Fruit fly (Drosophila melanogaster) whole organism, embryonic: ENCODE data around the gene fan.

Experiments
- Antp ChIP-seq: fragments of 200-800 bp; sonication (Bioruptor generic); optimal IDR thresholded peaks from 3 replicates; lab custom pipeline; 2016; ENCODE audit warnings: missing biosample characterization, missing genetic modification characterization
- BEAF-32 ChIP-seq: fragments of 200-800 bp; sonication (Bioruptor generic); optimal IDR thresholded peaks from 3 replicates; lab custom pipeline; 2017; ENCODE audit warnings: missing biosample characterization, missing genetic modification characterization, mild to moderate bottlenecking, moderate library complexity, missing genetic modification reagents
- Blimp-1 ChIP-seq: fragments of 200-800 bp; sonication (Bioruptor generic); optimal IDR thresholded peaks from 3 replicates; lab custom pipeline; 2018; ENCODE audit warnings: missing biosample characterization, missing genetic modification characterization, mild to moderate bottlenecking, moderate library complexity, missing genetic modification reagents
- CG11085 ChIP-seq: fragments of 200-800 bp; sonication (Bioruptor generic); IDR thresholded peaks from 2 replicates; pipeline ENCODE4 v1.3.6; 2022; ENCODE audit warnings: missing biosample characterization, missing genetic modification characterization
- CG11456 ChIP-seq: fragments of 200-800 bp; sonication (Bioruptor generic); IDR thresholded peaks from 3 replicates; pipeline ENCODE4 v1.3.6; 2022; ENCODE audit warnings: missing biosample characterization, missing genetic modification characterization
- CG11560 ChIP-seq: fragments of 200-800 bp; sonication (Bioruptor generic); IDR thresholded peaks from 3 replicates; pipeline ENCODE4 v1.3.6; 2022; ENCODE audit warnings: missing biosample characterization, missing genetic modification characterization
- CG1233 ChIP-seq: fragments of 200-800 bp; sonication (Bioruptor generic); optimal IDR thresholded peaks from 4 replicates; lab custom pipeline; 2018; ENCODE audit warnings: missing biosample characterization, mild to moderate bottlenecking, missing genetic modification characterization
- CG15269 ChIP-seq: fragments of 200-800 bp; sonication (Bioruptor generic); optimal IDR thresholded peaks from 2 replicates; lab custom pipeline; 2018; ENCODE audit warnings: missing biosample characterization, mild to moderate bottlenecking, missing genetic modification characterization, moderate library complexity
- CG2116 ChIP-seq: fragments of 200-800 bp; sonication (Bioruptor generic); optimal IDR thresholded peaks from 3 replicates; lab custom pipeline; 2018; ENCODE audit warnings: missing biosample characterization, mild to moderate bottlenecking, missing genetic modification characterization
- CG31388 ChIP-seq: fragments of 200-800 bp; sonication (Bioruptor generic); optimal IDR thresholded peaks from 2 replicates; lab custom pipeline; 2016; ENCODE audit warnings: missing biosample characterization, missing genetic modification characterization
- CG31441 ChIP-seq: fragments of 200-800 bp; sonication (Bioruptor generic); IDR thresholded peaks from 2 replicates; pipeline ENCODE4 v1.3.6; 2022; ENCODE audit warnings: missing biosample characterization, missing genetic modification characterization
- CG3407 ChIP-seq: fragments of 200-800 bp; sonication (Bioruptor generic); optimal IDR thresholded peaks from 2 replicates; lab custom pipeline; 2018; ENCODE audit warnings: missing biosample characterization, mild to moderate bottlenecking, missing genetic modification characterization
- CG6813 ChIP-seq: fragments of 200-800 bp; sonication (Bioruptor generic); optimal IDR thresholded peaks from 2 replicates; lab custom pipeline; 2017; ENCODE audit warnings: missing biosample characterization, missing genetic modification characterization, mild to moderate bottlenecking, moderate library complexity, missing genetic modification reagents
- CG7745 ChIP-seq: fragments of 200-800 bp; sonication (Bioruptor generic); optimal IDR thresholded peaks from 2 replicates; lab custom pipeline; 2018; ENCODE audit warnings: missing biosample characterization, mild to moderate bottlenecking, missing genetic modification characterization, moderate library complexity
- CG8290 ChIP-seq, 3 experiments: fragments of 200-800 bp; sonication (Bioruptor generic); optimal IDR thresholded peaks; 2 replicates each; lab custom pipeline; 2016 to 2019; ENCODE audit warnings: missing biosample characterization in 3 of 3, missing genetic modification characterization in 3 of 3, mild to moderate bottlenecking in 2 of 3, moderate library complexity in 1 of 3
- CG8388 ChIP-seq: fragments of 200-800 bp; sonication (Bioruptor generic); optimal IDR thresholded peaks from 2 replicates; lab custom pipeline; 2019; ENCODE audit warnings: missing biosample characterization, mild to moderate bottlenecking, missing genetic modification characterization, moderate library complexity
- Dref ChIP-seq: fragments of 200-800 bp; sonication (Bioruptor generic); IDR thresholded peaks from 2 replicates; pipeline ENCODE4 v1.3.6; 2022; ENCODE audit warnings: missing biosample characterization, missing genetic modification characterization
- Drgx ChIP-seq: fragments of 200-800 bp; sonication (Bioruptor generic); IDR thresholded peaks from 2 replicates; pipeline ENCODE4 v1.3.6; 2022; ENCODE audit warnings: missing biosample characterization, missing genetic modification characterization
- Elba2 ChIP-seq: fragments of 200-800 bp; sonication (Bioruptor generic); optimal IDR thresholded peaks from 3 replicates; lab custom pipeline; 2016; ENCODE audit warnings: missing biosample characterization, missing genetic modification characterization
- HHEX ChIP-seq: fragments of 200-800 bp; sonication (Bioruptor generic); optimal IDR thresholded peaks from 3 replicates; lab custom pipeline; 2017; ENCODE audit warnings: missing biosample characterization, mild to moderate bottlenecking, missing genetic modification characterization, missing genetic modification reagents
- Hr39 ChIP-seq: fragments of >200 bp; optimal IDR thresholded peaks from 2 replicates; lab custom pipeline; 2017
- Hsf ChIP-seq: fragments of 200-800 bp; sonication (Bioruptor generic); optimal IDR thresholded peaks from 3 replicates; lab custom pipeline; 2016; ENCODE audit warnings: missing biosample characterization, missing genetic modification characterization
- Lhr ChIP-seq: fragments of 200-800 bp; sonication (Bioruptor generic); optimal IDR thresholded peaks from 3 replicates; lab custom pipeline; 2017; ENCODE audit warnings: mild to moderate bottlenecking, missing biosample characterization, missing genetic modification reagents, missing genetic modification characterization
- Nf-YB ChIP-seq: fragments of 200-800 bp; sonication (Bioruptor generic); optimal IDR thresholded peaks from 3 replicates; lab custom pipeline; 2019; ENCODE audit warnings: missing biosample characterization, mild to moderate bottlenecking, missing genetic modification characterization, moderate library complexity
- Opbp ChIP-seq: fragments of 200-800 bp; sonication (Bioruptor generic); IDR thresholded peaks from 3 replicates; pipeline ENCODE4 v1.3.6; 2022; ENCODE audit warnings: missing biosample characterization, missing genetic modification characterization; ENCODE audit not compliant: partially characterized antibody
- Sry-β ChIP-seq: fragments of 200-800 bp; sonication (Bioruptor generic); optimal IDR thresholded peaks from 2 replicates; lab custom pipeline; 2018; ENCODE audit warnings: missing biosample characterization, mild to moderate bottlenecking, missing genetic modification characterization, moderate library complexity
- ase ChIP-seq: fragments of 200-800 bp; sonication (Bioruptor generic); IDR thresholded peaks from 3 replicates; pipeline ENCODE4 v1.3.6; 2022; ENCODE audit warnings: missing biosample characterization, missing genetic modification characterization
- bcd ChIP-seq: fragments of 200-800 bp; sonication (Bioruptor generic); optimal IDR thresholded peaks from 2 replicates; lab custom pipeline; 2017; ENCODE audit warnings: missing biosample characterization, mild to moderate bottlenecking, missing genetic modification characterization
- cad ChIP-seq: fragments of >200 bp; optimal IDR thresholded peaks from 2 replicates; lab custom pipeline; 2017; ENCODE audit warnings: missing biosample characterization, missing genetic modification characterization
- chinmo ChIP-seq: fragments of 200-800 bp; sonication (Bioruptor generic); IDR thresholded peaks from 4 replicates; pipeline ENCODE4 v1.3.6; 2022; ENCODE audit warnings: missing biosample characterization, missing genetic modification characterization; ENCODE audit not compliant: partially characterized antibody
- chn ChIP-seq: fragments of 200-800 bp; sonication (Bioruptor generic); optimal IDR thresholded peaks from 2 replicates; lab custom pipeline; 2016; ENCODE audit warnings: missing biosample characterization, missing genetic modification characterization
- corto ChIP-seq: fragments of 200-800 bp; sonication (Bioruptor generic); optimal IDR thresholded peaks from 2 replicates; lab custom pipeline; 2016; ENCODE audit warnings: missing biosample characterization, mild to moderate bottlenecking, missing genetic modification characterization, moderate library complexity
- da ChIP-seq: fragments of 200-800 bp; sonication (Bioruptor generic); optimal IDR thresholded peaks from 2 replicates; lab custom pipeline; 2016; ENCODE audit warnings: missing biosample characterization, missing genetic modification characterization
- dimm ChIP-seq: fragments of 200-800 bp; sonication (Bioruptor generic); IDR thresholded peaks from 2 replicates; pipeline ENCODE4 v1.3.6; 2022; ENCODE audit warnings: missing biosample characterization, missing genetic modification characterization
- gcm2 ChIP-seq: fragments of 200-800 bp; sonication (Bioruptor generic); optimal IDR thresholded peaks from 2 replicates; lab custom pipeline; 2016; ENCODE audit warnings: missing biosample characterization, missing genetic modification characterization
- gsb ChIP-seq: fragments of 200-800 bp; sonication (Bioruptor generic); IDR thresholded peaks from 2 replicates; pipeline ENCODE4 v1.3.6; 2022; ENCODE audit warnings: missing biosample characterization, missing genetic modification characterization
- hb ChIP-seq: fragments of 200-800 bp; sonication (Bioruptor generic); IDR thresholded peaks from 3 replicates; pipeline ENCODE4 v1.3.6; 2022; ENCODE audit warnings: missing biosample characterization, missing genetic modification characterization; ENCODE audit not compliant: partially characterized antibody
- insv ChIP-seq, 2 experiments: fragments of 200-800 bp; sonication (Bioruptor generic); optimal IDR thresholded peaks; 3 replicates each; lab custom pipeline; 2016 to 2018; ENCODE audit warnings: missing biosample characterization in 2 of 2, missing genetic modification characterization in 2 of 2
- jigr1 ChIP-seq: fragments of 200-800 bp; sonication (Bioruptor generic); IDR thresholded peaks from 3 replicates; pipeline ENCODE4 v1.3.6; 2022; ENCODE audit warnings: missing biosample characterization, missing genetic modification characterization
- kah ChIP-seq: fragments of 200-800 bp; sonication (Bioruptor generic); optimal IDR thresholded peaks from 2 replicates; lab custom pipeline; 2018; ENCODE audit warnings: missing biosample characterization, mild to moderate bottlenecking, missing genetic modification characterization
- pros ChIP-seq: fragments of 200-800 bp; sonication (Bioruptor generic); optimal IDR thresholded peaks from 3 replicates; lab custom pipeline; 2019; ENCODE audit warnings: missing biosample characterization, mild to moderate bottlenecking, missing genetic modification characterization, moderate library complexity
- salm ChIP-seq: fragments of 200-800 bp; sonication (Bioruptor generic); optimal IDR thresholded peaks from 2 replicates; lab custom pipeline; 2018; ENCODE audit warnings: missing biosample characterization, mild to moderate bottlenecking, missing genetic modification characterization
- sc ChIP-seq, 3 experiments: fragments of >200 bp in 2 of 3; fragments of 200-800 bp in 1 of 3; sonication (Bioruptor generic) in 1 of 3; optimal IDR thresholded peaks; 2 replicates in 2 of 3; 3 replicates in 1 of 3; lab custom pipeline; 2017; ENCODE audit warnings: mild to moderate bottlenecking in 1 of 3, missing biosample characterization in 1 of 3, missing genetic modification characterization in 1 of 3, missing genetic modification reagents in 1 of 3
- slbo ChIP-seq: fragments of 200-800 bp; sonication (Bioruptor generic); IDR thresholded peaks from 2 replicates; pipeline ENCODE4 v1.3.6; 2022; ENCODE audit warnings: missing biosample characterization, missing genetic modification characterization
- slp2 ChIP-seq: fragments of 200-800 bp; sonication (Bioruptor generic); optimal IDR thresholded peaks from 2 replicates; lab custom pipeline; 2016; ENCODE audit warnings: missing biosample characterization, missing genetic modification characterization
- tgo ChIP-seq: fragments of 200-800 bp; sonication (Bioruptor generic); IDR thresholded peaks from 3 replicates; pipeline ENCODE4 v1.3.6; 2022; ENCODE audit warnings: missing biosample characterization, missing genetic modification characterization
- tll ChIP-seq, 2 experiments: fragments of 200-800 bp in 1 of 2; fragments of >200 bp in 1 of 2; sonication (Bioruptor generic) in 1 of 2; optimal IDR thresholded peaks; 2 replicates each; lab custom pipeline; 2017 to 2019; ENCODE audit warnings: missing biosample characterization in 2 of 2, missing genetic modification characterization in 2 of 2, mild to moderate bottlenecking in 1 of 2, moderate library complexity in 1 of 2
- zen2 ChIP-seq: fragments of 200-800 bp; sonication (Bioruptor generic); IDR thresholded peaks from 3 replicates; pipeline ENCODE4 v1.3.6; 2022; ENCODE audit warnings: missing biosample characterization, missing genetic modification characterization; ENCODE audit not compliant: partially characterized antibody
- zf30C ChIP-seq: fragments of 200-800 bp; sonication (Bioruptor generic); optimal IDR thresholded peaks from 3 replicates; lab custom pipeline; 2018; ENCODE audit warnings: missing biosample characterization, mild to moderate bottlenecking, missing genetic modification characterization

The fan gene

DNA sequence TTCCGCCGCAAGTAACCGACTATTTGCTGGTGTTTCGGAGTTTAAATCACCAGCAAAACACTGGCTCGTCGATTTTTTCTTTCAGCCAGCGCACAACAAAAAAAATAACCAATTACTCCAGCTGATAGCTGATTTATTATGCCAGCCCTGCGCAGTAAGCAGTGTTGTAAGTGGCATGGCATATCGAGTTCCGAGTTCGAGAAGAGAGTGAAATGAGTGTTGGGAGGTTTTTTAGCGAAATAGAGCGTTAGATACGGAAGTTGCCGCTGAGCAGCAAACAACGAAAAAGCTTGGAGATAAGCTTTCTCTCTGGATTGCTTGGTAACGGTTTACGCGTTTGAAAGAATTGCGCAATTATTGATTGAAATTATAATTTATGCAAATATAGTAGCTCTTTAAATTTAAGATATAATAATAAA is 17.3 kb upstream of the fan start, which contains the start of gene CG7565 (continued):
- TF ChIP-seq Dref (GFP tag; lab: Robert Waterston, UW) (no peak), CG11085 (no peak), Drgx (0 out of 2 replicates have a peak, but pooled peaks have one; percentile 12), Elba2 (GFP tag; lab: Kevin White, UChicago) (no peak), tgo (GFP tag; lab: Robert Waterston, UW) (no peak), insv (GFP tag; optimal IDR thresholded peaks at IDR 0.05; lab: Kevin White, UChicago) (no peak), CG31388 (GFP tag; lab: Kevin White, UChicago) (no peak), sc (optimal IDR thresholded peaks at IDR 0.05; lab: Kevin White, UChicago) (no peak), sc (GFP tag; optimal IDR thresholded peaks at IDR 0.05; lab: Kevin White, UChicago) (no peak), CG1233 (GFP tag; lab: Kevin White, UChicago) (peak; percentile 12), da (GFP tag; lab: Kevin White, UChicago) (no peak), gcm2 (GFP tag; lab: Kevin White, UChicago) (no peak), gsb (no peak), pros (no peak), CG11456 (peak; percentile 59; the same call in 2 of the 3 replicates), CG7745 (tag; lab: Kevin White, UChicago) (no peak), kah (GFP tag; lab: Kevin White, UChicago) (peak; percentile 9), jigr1 (no peak), Antp (GFP tag; lab: Kevin White, UChicago) (peak; percentile 45), Lhr (GFP tag; lab: Kevin White, UChicago) (no peak), Blimp-1 (GFP tag; lab: Kevin White, UChicago) (no peak), chinmo (GFP tag; lab: Robert Waterston, UW) (no peak), Nf-YB (GFP tag; lab: Kevin White, UChicago) (no peak), CG8388 (no peak), CG3407 (no peak), tll (GFP tag; optimal IDR thresholded peaks at IDR 0.05; lab: Kevin White, UChicago) (peak in 1 of 2 experiments; percentile 17), Hr39 (lab: Kevin White, UChicago) (no peak), ase (GFP tag; lab: Robert Waterston, UW) (no peak), hb (no peak), zen2 (GFP tag; lab: Robert Waterston, UW) (peak; percentile 32; the same call in 1 of the 3 replicates), Opbp (GFP tag; lab: Robert Waterston, UW) (peak; percentile 56; the same call in 2 of the 3 replicates), bcd (no peak), dimm (GFP tag; lab: Robert Waterston, UW) (no peak), salm (peak; percentile 24), corto (GFP tag; lab: Kevin White, UChicago) (peak; percentile 19), zf30C (GFP tag; lab: Kevin White, UChicago) (no peak), CG6813 (GFP tag; lab: Kevin White, UChicago) (peak; percentile 60), Hsf (GFP tag; lab: Kevin White, UChicago) (peak; percentile 44), slp2 (GFP tag; lab: Kevin White, UChicago) (no peak), Sry-β (GFP tag; lab: Kevin White, UChicago) (no peak), cad (GFP tag; lab: Kevin White, UChicago) (no peak), CG11560 (tag; lab: Robert Waterston, UW) (no peak), CG2116 (GFP tag; lab: Kevin White, UChicago) (no peak), HHEX (GFP tag; lab: Kevin White, UChicago) (peak; percentile 4), CG8290 (GFP tag; optimal IDR thresholded peaks at IDR 0.05; lab: Kevin White, UChicago) (peak; percentile 36), CG8290 (tag; optimal IDR thresholded peaks at IDR 0.05; lab: Kevin White, UChicago) (peak in 1 of 2 experiments; percentile 86), BEAF-32 (GFP tag; lab: Kevin White, UChicago) (peak; percentile 55), slbo (GFP tag; lab: Robert Waterston, UW) (peak; percentile 6; the same call in 1 of the 2 replicates), CG31441 (GFP tag; lab: Robert Waterston, UW) (no peak; the same call in 1 of the 2 replicates), chn (GFP tag; lab: Kevin White, UChicago) (peak; percentile 16), CG15269 (tag; lab: Kevin White, UChicago) (peak; percentile 22)
